Worm (Caenorhabditis elegans) whole organism, L2 larva: ENCODE measurements around the gene daf-10.

Experiments used
- R02D3.7 ChIP-seq: fragments of 150-350 bp; optimal IDR thresholded peaks from 2 replicates; lab custom pipeline; 2014; ENCODE audit warnings: missing biosample characterization, missing genetic modification characterization
- ama-1 ChIP-seq: fragments of 150-350 bp; optimal IDR thresholded peaks from 2 replicates; lab custom pipeline; 2018; ENCODE audit warnings: inconsistent platforms
- elt-1 ChIP-seq: fragments of 150-350 bp; optimal IDR thresholded peaks from 2 replicates; lab custom pipeline; 2014; ENCODE audit warnings: missing biosample characterization, missing genetic modification characterization
- elt-3 ChIP-seq: sonication (generic microtip); optimal IDR thresholded peaks from 2 replicates; lab custom pipeline; 2017; ENCODE audit warnings: missing biosample characterization, missing genetic modification characterization
- fos-1 ChIP-seq: fragments of 150-350 bp; optimal IDR thresholded peaks from 2 replicates; lab custom pipeline; 2014; ENCODE audit warnings: missing biosample characterization, missing genetic modification characterization
- gmeb-1 ChIP-seq: fragments of 150-350 bp; optimal IDR thresholded peaks from 2 replicates; lab custom pipeline; 2014; ENCODE audit warnings: missing biosample characterization, missing genetic modification characterization
- lin-39 ChIP-seq: fragments of 150-350 bp; optimal IDR thresholded peaks from 2 replicates; lab custom pipeline; 2014; ENCODE audit warnings: missing biosample characterization, missing genetic modification reagents, missing genetic modification characterization
- mab-5 ChIP-seq: fragments of 150-350 bp; optimal IDR thresholded peaks from 2 replicates; lab custom pipeline; 2014; ENCODE audit warnings: missing biosample characterization, missing genetic modification characterization
- nhr-21 ChIP-seq: fragments of 150-350 bp; optimal IDR thresholded peaks from 2 replicates; lab custom pipeline; 2014; ENCODE audit warnings: missing biosample characterization, missing genetic modification characterization
- nhr-237 ChIP-seq: fragments of 150-350 bp; optimal IDR thresholded peaks from 2 replicates; lab custom pipeline; 2014; ENCODE audit warnings: missing biosample characterization, missing genetic modification characterization
- unc-39 ChIP-seq: fragments of 150-350 bp; optimal IDR thresholded peaks from 2 replicates; lab custom pipeline; 2014; ENCODE audit warnings: missing biosample characterization, missing genetic modification characterization
- zag-1 ChIP-seq: fragments of 150-350 bp; optimal IDR thresholded peaks from 2 replicates; lab custom pipeline; 2014; ENCODE audit warnings: missing biosample characterization, missing genetic modification characterization

ce11 chrIV:9104071-9105016 is 41.7 kb downstream of the daf-10 start, which contains the start of the genes C01F6.14 and fem-3:
- TF ChIP-seq lin-39 (tag; lab: Kevin White, UChicago) (no peak), nhr-237 (no peak), R02D3.7 (tag; lab: Kevin White, UChicago) (no peak), mab-5 (tag; lab: Kevin White, UChicago) (no peak), ama-1 (lab: Kevin White, UChicago) (no peak), nhr-21 (tag; lab: Kevin White, UChicago) (no peak), unc-39 (tag; lab: Kevin White, UChicago) (no peak), gmeb-1 (tag; lab: Kevin White, UChicago) (no peak), elt-1 (tag; lab: Kevin White, UChicago) (no peak), fos-1 (tag; lab: Kevin White, UChicago) (no peak), elt-3 (tag; lab: Kevin White, UChicago) (no peak), zag-1 (tag; lab: Kevin White, UChicago) (no peak)
